Worm (Caenorhabditis elegans) whole organism, L2 larva: ENCODE data around the gene npr-1.

Experiments used
- ama-1 ChIP-seq: fragments of 150-350 bp; optimal IDR thresholded peaks from 2 replicates; lab custom pipeline; 2018; ENCODE audit warnings: inconsistent platforms
- elt-1 ChIP-seq: fragments of 150-350 bp; optimal IDR thresholded peaks from 2 replicates; lab custom pipeline; 2014; ENCODE audit warnings: missing biosample characterization, missing genetic modification characterization
- mab-5 ChIP-seq: fragments of 150-350 bp; optimal IDR thresholded peaks from 2 replicates; lab custom pipeline; 2014; ENCODE audit warnings: missing biosample characterization, missing genetic modification characterization
- ztf-11 ChIP-seq: sonication (generic microtip); optimal IDR thresholded peaks from 2 replicates; lab custom pipeline; 2017; ENCODE audit warnings: missing biosample characterization, missing genetic modification characterization

ce11 chrX:4809189-4809588 is 39.4 kb upstream of the npr-1 start:
- TF ChIP-seq elt-1 (tag; lab: Kevin White, UChicago) (no peak), ztf-11 (tag; lab: Kevin White, UChicago) (no peak), ama-1 (no peak), mab-5 (tag; lab: Kevin White, UChicago) (no peak)
